Fruit fly (Drosophila melanogaster) whole organism, embryonic: ENCODE measurements around the gene run.

ENCODE experiments used
- Abd-B ChIP-seq: fragments of 200-800 bp; sonication (Bioruptor generic); optimal IDR thresholded peaks from 2 replicates; lab custom pipeline; 2018; ENCODE audit warnings: missing biosample characterization, mild to moderate bottlenecking, missing genetic modification characterization, moderate library complexity
- Atf3 ChIP-seq: fragments of 200-800 bp; sonication (Bioruptor generic); optimal IDR thresholded peaks from 3 replicates; lab custom pipeline; 2016; ENCODE audit warnings: missing biosample characterization, missing genetic modification characterization
- B-H1 ChIP-seq: fragments of 200-800 bp; sonication (Bioruptor generic); IDR thresholded peaks from 3 replicates; pipeline ENCODE4 v1.3.6; 2022; ENCODE audit warnings: missing biosample characterization, missing genetic modification characterization
- BtbVII ChIP-seq: fragments of 200-800 bp; sonication (Bioruptor generic); optimal IDR thresholded peaks from 3 replicates; lab custom pipeline; 2017; ENCODE audit warnings: missing biosample characterization, mild to moderate bottlenecking, missing genetic modification characterization
- CG10462 ChIP-seq: fragments of 200-800 bp; sonication (Bioruptor generic); optimal IDR thresholded peaks from 2 replicates; lab custom pipeline; 2016; ENCODE audit warnings: missing biosample characterization, missing genetic modification characterization
- CG10654 ChIP-seq: fragments of 200-800 bp; sonication (Bioruptor generic); optimal IDR thresholded peaks from 2 replicates; lab custom pipeline; 2016; ENCODE audit warnings: missing biosample characterization, missing genetic modification characterization
- CG12219 ChIP-seq: fragments of 200-800 bp; sonication (Bioruptor generic); optimal IDR thresholded peaks from 3 replicates; lab custom pipeline; 2018; ENCODE audit warnings: missing biosample characterization, mild to moderate bottlenecking, missing genetic modification characterization
- CG12659 ChIP-seq: fragments of 200-800 bp; sonication (Bioruptor generic); optimal IDR thresholded peaks from 3 replicates; lab custom pipeline; 2017; ENCODE audit warnings: mild to moderate bottlenecking, missing biosample characterization, missing genetic modification reagents, missing genetic modification characterization
- CG14860 ChIP-seq: fragments of 200-800 bp; sonication (Bioruptor generic); IDR thresholded peaks from 3 replicates; pipeline ENCODE4 v1.3.6; 2022; ENCODE audit warnings: missing biosample characterization, missing genetic modification characterization; ENCODE audit not compliant: partially characterized antibody
- CG15514 ChIP-seq: fragments of 200-800 bp; sonication (Bioruptor generic); optimal IDR thresholded peaks from 3 replicates; lab custom pipeline; 2017; ENCODE audit warnings: missing biosample characterization, missing genetic modification characterization, mild to moderate bottlenecking, moderate library complexity, missing genetic modification reagents
- CG1602 ChIP-seq: fragments of 200-800 bp; sonication (Bioruptor generic); optimal IDR thresholded peaks from 3 replicates; lab custom pipeline; 2016; ENCODE audit warnings: missing biosample characterization, missing genetic modification characterization
- CG17829 ChIP-seq: fragments of 200-800 bp; optimal IDR thresholded peaks from 2 replicates; lab custom pipeline; 2019; ENCODE audit warnings: missing biosample characterization, mild to moderate bottlenecking, missing genetic modification characterization, moderate library complexity
- CG2875 ChIP-seq: fragments of 200-800 bp; sonication (Bioruptor generic); optimal IDR thresholded peaks from 2 replicates; lab custom pipeline; 2017; ENCODE audit warnings: missing biosample characterization, mild to moderate bottlenecking, missing genetic modification characterization, missing genetic modification reagents
- CG30431 ChIP-seq: fragments of 200-800 bp; sonication (Bioruptor generic); optimal IDR thresholded peaks from 2 replicates; lab custom pipeline; 2017; ENCODE audit warnings: missing biosample characterization, missing genetic modification characterization
- CG34422 ChIP-seq: fragments of 200-800 bp; sonication (Bioruptor generic); IDR thresholded peaks from 3 replicates; pipeline ENCODE4 v1.3.6; 2022; ENCODE audit warnings: missing biosample characterization, missing genetic modification characterization
- CG4820 ChIP-seq: fragments of 200-800 bp; sonication (Bioruptor generic); optimal IDR thresholded peaks from 3 replicates; lab custom pipeline; 2016; ENCODE audit warnings: missing biosample characterization, missing genetic modification characterization
- CG8944 ChIP-seq: fragments of 200-800 bp; sonication (Bioruptor generic); optimal IDR thresholded peaks from 3 replicates; lab custom pipeline; 2016; ENCODE audit warnings: missing biosample characterization, missing genetic modification characterization
- CoRest ChIP-seq: fragments of 200-800 bp; sonication (Bioruptor generic); optimal IDR thresholded peaks from 3 replicates; lab custom pipeline; 2018; ENCODE audit warnings: missing biosample characterization, mild to moderate bottlenecking, missing genetic modification characterization, moderate library complexity
- Dad ChIP-seq: fragments of 200-800 bp; sonication (Bioruptor generic); optimal IDR thresholded peaks from 3 replicates; lab custom pipeline; 2016; ENCODE audit warnings: missing biosample characterization, missing genetic modification characterization
- Doc2 ChIP-seq: fragments of 200-800 bp; sonication (Bioruptor generic); IDR thresholded peaks from 2 replicates; pipeline ENCODE4 v1.3.6; 2022; ENCODE audit warnings: missing biosample characterization, missing genetic modification characterization
- Doc3 ChIP-seq: fragments of 200-800 bp; sonication (Bioruptor generic); IDR thresholded peaks from 3 replicates; pipeline ENCODE4 v1.3.6; 2022; ENCODE audit warnings: missing biosample characterization, missing genetic modification characterization; ENCODE audit not compliant: partially characterized antibody
- Dref ChIP-seq: fragments of 200-800 bp; sonication (Bioruptor generic); IDR thresholded peaks from 2 replicates; pipeline ENCODE4 v1.3.6; 2022; ENCODE audit warnings: missing biosample characterization, missing genetic modification characterization
- Fer1 ChIP-seq: fragments of 200-800 bp; sonication (Bioruptor generic); optimal IDR thresholded peaks from 2 replicates; lab custom pipeline; 2017; ENCODE audit warnings: missing biosample characterization, mild to moderate bottlenecking, missing genetic modification characterization
- Hmr ChIP-seq: fragments of 200-800 bp; sonication (Bioruptor generic); optimal IDR thresholded peaks from 3 replicates; lab custom pipeline; 2017; ENCODE audit warnings: mild to moderate bottlenecking, missing biosample characterization, missing genetic modification reagents, missing genetic modification characterization
- Kr ChIP-seq: fragments of 200-800 bp; sonication (Bioruptor generic); optimal IDR thresholded peaks from 2 replicates; lab custom pipeline; 2017; ENCODE audit warnings: missing biosample characterization, mild to moderate bottlenecking, missing genetic modification characterization
- Mrtf ChIP-seq: fragments of 200-800 bp; sonication (Bioruptor generic); IDR thresholded peaks from 3 replicates; pipeline ENCODE4 v1.3.6; 2022; ENCODE audit warnings: missing biosample characterization, missing genetic modification characterization
- Spps ChIP-seq: fragments of 200-800 bp; sonication (Bioruptor generic); optimal IDR thresholded peaks from 2 replicates; lab custom pipeline; 2018; ENCODE audit warnings: missing biosample characterization, mild to moderate bottlenecking, missing genetic modification characterization
- Stat92E ChIP-seq, 3 experiments: fragments of >200 bp in 2 of 3; fragments of 200-800 bp in 1 of 3; sonication (Bioruptor generic) in 1 of 3; optimal IDR thresholded peaks; 2 replicates each; lab custom pipeline; 2017 to 2019; ENCODE audit warnings: missing biosample characterization in 3 of 3, missing genetic modification characterization in 3 of 3, mild to moderate bottlenecking in 1 of 3, moderate library complexity in 1 of 3
- Xrp1 ChIP-seq: fragments of 200-800 bp; sonication (Bioruptor generic); IDR thresholded peaks from 2 replicates; pipeline ENCODE4 v1.3.6; 2022; ENCODE audit warnings: missing biosample characterization, missing genetic modification characterization
- amos ChIP-seq: fragments of 200-800 bp; sonication (Bioruptor generic); IDR thresholded peaks from 2 replicates; pipeline ENCODE4 v1.3.6; 2022; ENCODE audit warnings: missing biosample characterization, missing genetic modification characterization; ENCODE audit not compliant: partially characterized antibody
- bbx ChIP-seq: fragments of 200-800 bp; sonication (Bioruptor generic); IDR thresholded peaks from 2 replicates; pipeline ENCODE4 v1.3.6; 2022; ENCODE audit warnings: missing biosample characterization, missing genetic modification characterization; ENCODE audit not compliant: partially characterized antibody
- bsh ChIP-seq, 2 experiments: fragments of 200-800 bp; sonication (Bioruptor generic); optimal IDR thresholded peaks; 2 replicates each; lab custom pipeline; 2017 to 2018; ENCODE audit warnings: mild to moderate bottlenecking in 2 of 2, missing biosample characterization in 2 of 2, missing genetic modification characterization in 2 of 2, moderate library complexity in 1 of 2
- croc ChIP-seq: fragments of 200-800 bp; sonication (Bioruptor generic); conservative IDR thresholded peaks from 3 replicates; pipeline ENCODE4 v1.3.6; 2022; ENCODE audit warnings: missing biosample characterization, missing genetic modification characterization
- esg ChIP-seq: fragments of 200-800 bp; sonication (Bioruptor generic); conservative IDR thresholded peaks from 2 replicates; pipeline ENCODE4 v1.3.6; 2022; ENCODE audit warnings: missing biosample characterization, missing genetic modification characterization
- eyg ChIP-seq: fragments of 200-800 bp; sonication (Bioruptor generic); optimal IDR thresholded peaks from 3 replicates; lab custom pipeline; 2016; ENCODE audit warnings: missing biosample characterization, missing genetic modification characterization
- fd3F ChIP-seq: fragments of 200-800 bp; sonication (Bioruptor generic); optimal IDR thresholded peaks from 2 replicates; lab custom pipeline; 2018; ENCODE audit warnings: missing biosample characterization, mild to moderate bottlenecking, missing genetic modification characterization, moderate library complexity
- hb ChIP-seq: fragments of 200-800 bp; sonication (Bioruptor generic); IDR thresholded peaks from 3 replicates; pipeline ENCODE4 v1.3.6; 2022; ENCODE audit warnings: missing biosample characterization, missing genetic modification characterization; ENCODE audit not compliant: partially characterized antibody
- kah ChIP-seq: fragments of 200-800 bp; sonication (Bioruptor generic); optimal IDR thresholded peaks from 2 replicates; lab custom pipeline; 2018; ENCODE audit warnings: missing biosample characterization, mild to moderate bottlenecking, missing genetic modification characterization
- klu ChIP-seq: fragments of 200-800 bp; sonication (Bioruptor generic); IDR thresholded peaks from 2 replicates; pipeline ENCODE4 v1.3.6; 2022; ENCODE audit warnings: missing biosample characterization, missing genetic modification characterization
- lov ChIP-seq, 2 experiments: fragments of 200-800 bp in 1 of 2; fragments of >200 bp in 1 of 2; sonication (Bioruptor generic) in 1 of 2; IDR thresholded peaks in 1 of 2; optimal IDR thresholded peaks in 1 of 2; 2 replicates in 1 of 2; 3 replicates in 1 of 2; pipeline versions ENCODE4 v1.3.6 to Lab custom; 2017 to 2022; ENCODE audit warnings: missing biosample characterization in 1 of 2, missing genetic modification characterization in 1 of 2
- maf-S ChIP-seq: fragments of 200-800 bp; sonication (Bioruptor generic); optimal IDR thresholded peaks from 2 replicates; lab custom pipeline; 2016; ENCODE audit warnings: missing biosample characterization, missing genetic modification characterization
- nerfin-1 ChIP-seq: fragments of 200-800 bp; sonication (Bioruptor generic); optimal IDR thresholded peaks from 3 replicates; lab custom pipeline; 2019; ENCODE audit warnings: missing biosample characterization, mild to moderate bottlenecking, missing genetic modification characterization, moderate library complexity
- org-1 ChIP-seq: fragments of 200-800 bp; sonication (Bioruptor generic); optimal IDR thresholded peaks from 2 replicates; lab custom pipeline; 2017; ENCODE audit warnings: missing biosample characterization, missing genetic modification characterization
- peb ChIP-seq: fragments of 200-800 bp; sonication (Bioruptor generic); IDR thresholded peaks from 2 replicates; pipeline ENCODE4 v1.3.6; 2022; ENCODE audit warnings: missing biosample characterization, missing genetic modification characterization
- pfk ChIP-seq: fragments of 200-800 bp; sonication (Bioruptor generic); optimal IDR thresholded peaks from 2 replicates; lab custom pipeline; 2018; ENCODE audit warnings: missing biosample characterization, mild to moderate bottlenecking, missing genetic modification characterization, moderate library complexity
- pita ChIP-seq: fragments of 200-800 bp; sonication (Bioruptor generic); optimal IDR thresholded peaks from 2 replicates; lab custom pipeline; 2017; ENCODE audit warnings: missing biosample characterization, mild to moderate bottlenecking, missing genetic modification characterization
- salm ChIP-seq: fragments of 200-800 bp; sonication (Bioruptor generic); optimal IDR thresholded peaks from 2 replicates; lab custom pipeline; 2018; ENCODE audit warnings: missing biosample characterization, mild to moderate bottlenecking, missing genetic modification characterization
- sob ChIP-seq: fragments of 200-800 bp; sonication (Bioruptor generic); IDR thresholded peaks from 2 replicates; pipeline ENCODE4 v1.3.6; 2022; ENCODE audit warnings: missing biosample characterization, missing genetic modification characterization
- zf30C ChIP-seq: fragments of 200-800 bp; sonication (Bioruptor generic); optimal IDR thresholded peaks from 3 replicates; lab custom pipeline; 2018; ENCODE audit warnings: missing biosample characterization, mild to moderate bottlenecking, missing genetic modification characterization

The run gene

dm6 chrX:20654954-20655391 is 35.5 kb upstream of the run start (continued):
- TF ChIP-seq CG30431 (GFP tag; lab: Kevin White, UChicago) (peak; percentile 85), pfk (no peak), CG12219 (GFP tag; lab: Kevin White, UChicago) (peak; percentile 45), klu (GFP tag; lab: Robert Waterston, UW) (peak; percentile 38; the same call in 1 of the 2 replicates), CG34422 (peak; percentile 91), lov (optimal IDR thresholded peaks at IDR 0.05; lab: Kevin White, UChicago) (no peak), lov (GFP tag; IDR thresholded peaks at IDR 0.05; lab: Robert Waterston, UW) (peak; percentile 87), pita (GFP tag; lab: Kevin White, UChicago) (no peak), Spps (tag; lab: Kevin White, UChicago) (peak; percentile 55), Xrp1 (peak; percentile 90), hb (no peak), amos (GFP tag; lab: Robert Waterston, UW) (no peak), CG8944 (GFP tag; lab: Kevin White, UChicago) (peak; percentile 78), CG12659 (GFP tag; lab: Kevin White, UChicago) (peak; percentile 48), Hmr (peak; percentile 48), Fer1 (GFP tag; lab: Kevin White, UChicago) (no peak), Dad (GFP tag; lab: Kevin White, UChicago) (peak; percentile 63), B-H1 (peak; percentile 64), kah (peak; percentile 6), CG15514 (GFP tag; lab: Kevin White, UChicago) (peak; percentile 18), BtbVII (GFP tag; lab: Kevin White, UChicago) (peak; percentile 63), bsh (GFP tag; optimal IDR thresholded peaks at IDR 0.05; lab: Kevin White, UChicago) (peak in 1 of 2 experiments; percentile 82), Atf3 (GFP tag; lab: Kevin White, UChicago) (peak; percentile 67), croc (GFP tag; lab: Robert Waterston, UW) (peak; percentile 82), nerfin-1 (peak; percentile 48), CG2875 (peak; percentile 87), CG10654 (GFP tag; lab: Kevin White, UChicago) (peak; percentile 81), esg (peak; percentile 74), CG10462 (GFP tag; lab: Kevin White, UChicago) (peak; percentile 71), Kr (GFP tag; lab: Kevin White, UChicago) (peak; percentile 86), Doc3 (GFP tag; lab: Robert Waterston, UW) (no peak), peb (GFP tag; lab: Robert Waterston, UW) (peak; percentile 67), CG14860 (GFP tag; lab: Robert Waterston, UW) (no peak), fd3F (GFP tag; lab: Kevin White, UChicago) (peak; percentile 33), zf30C (no peak), Mrtf (peak; percentile 83), bbx (no peak), maf-S (GFP tag; lab: Kevin White, UChicago) (peak; percentile 51), sob (GFP tag; lab: Robert Waterston, UW) (peak; percentile 78), salm (tag; lab: Kevin White, UChicago) (peak; percentile 41), Doc2 (peak; percentile 53; the same call in 1 of the 2 replicates), Stat92E (GFP tag; optimal IDR thresholded peaks at IDR 0.05; lab: Kevin White, UChicago) (peak in 1 of 3 experiments; percentile 20), CG1602 (GFP tag; lab: Kevin White, UChicago) (peak; percentile 74), Dref (GFP tag; lab: Robert Waterston, UW) (0 out of 2 replicates have a peak, but pooled peaks have one; percentile 14), CG17829 (tag; lab: Kevin White, UChicago) (peak; percentile 59), org-1 (GFP tag; lab: Kevin White, UChicago) (peak; percentile 82), eyg (GFP tag; lab: Kevin White, UChicago) (peak; percentile 59), CG4820 (GFP tag; lab: Kevin White, UChicago) (peak; percentile 85), Abd-B (peak; percentile 52), CoRest (tag; lab: Kevin White, UChicago) (peak; percentile 63)
